Fruit fly (Drosophila melanogaster) whole organism, prepupa: ENCODE measurements around the gene ACXA.

Experiments used
- CG15336 ChIP-seq: fragments of 200-800 bp; sonication (Bioruptor generic); IDR thresholded peaks from 2 replicates; pipeline ENCODE4 v1.3.6; 2022; ENCODE audit warnings: missing biosample characterization, missing genetic modification characterization
- CG16779 ChIP-seq: fragments of 200-800 bp; sonication (Bioruptor generic); optimal IDR thresholded peaks from 3 replicates; lab custom pipeline; 2017; ENCODE audit warnings: missing biosample characterization, mild to moderate bottlenecking, missing genetic modification characterization
- CG6792 ChIP-seq: fragments of 200-800 bp; sonication (Bioruptor generic); optimal IDR thresholded peaks from 3 replicates; lab custom pipeline; 2016; ENCODE audit warnings: missing biosample characterization, missing genetic modification characterization
- CG6854 ChIP-seq: fragments of 200-800 bp; sonication (Bioruptor generic); optimal IDR thresholded peaks from 2 replicates; lab custom pipeline; 2017; ENCODE audit warnings: missing biosample characterization, mild to moderate bottlenecking, missing genetic modification characterization
- CG8632 ChIP-seq: fragments of 200-800 bp; sonication (Bioruptor generic); optimal IDR thresholded peaks from 3 replicates; lab custom pipeline; 2016; ENCODE audit warnings: missing biosample characterization, missing genetic modification characterization
- dac ChIP-seq: fragments of 200-800 bp; sonication (Bioruptor generic); optimal IDR thresholded peaks from 2 replicates; lab custom pipeline; 2017; ENCODE audit warnings: missing biosample characterization, mild to moderate bottlenecking, missing genetic modification characterization
- dsx ChIP-seq: fragments of 200-800 bp; optimal IDR thresholded peaks from 3 replicates; lab custom pipeline; 2019; ENCODE audit warnings: missing biosample characterization, mild to moderate bottlenecking, missing genetic modification characterization, moderate library complexity; ENCODE audit not compliant: poor library complexity, severe bottlenecking
- eg ChIP-seq: fragments of 200-800 bp; sonication (Bioruptor generic); IDR thresholded peaks from 3 replicates; pipeline ENCODE4 v1.3.6; 2022; ENCODE audit warnings: missing biosample characterization, missing genetic modification characterization
- esn ChIP-seq: fragments of 200-800 bp; sonication (Bioruptor generic); optimal IDR thresholded peaks from 2 replicates; lab custom pipeline; 2016; ENCODE audit warnings: missing biosample characterization, mild to moderate bottlenecking, missing genetic modification characterization, moderate library complexity
- fd59A ChIP-seq: fragments of 200-800 bp; sonication (Bioruptor generic); optimal IDR thresholded peaks from 2 replicates; lab custom pipeline; 2017; ENCODE audit warnings: missing biosample characterization, mild to moderate bottlenecking, missing genetic modification characterization, missing genetic modification reagents
- ss ChIP-seq, 2 experiments: fragments of 200-800 bp; sonication (Bioruptor generic); optimal IDR thresholded peaks; 2 replicates in 1 of 2; 3 replicates in 1 of 2; lab custom pipeline; 2017 to 2018; ENCODE audit warnings: mild to moderate bottlenecking in 2 of 2, missing biosample characterization in 2 of 2, missing genetic modification characterization in 2 of 2, moderate library complexity in 1 of 2

- TF ChIP-seq dac (GFP tag; lab: Kevin White, UChicago) (no peak), CG6792 (GFP tag; lab: Kevin White, UChicago) (no peak), esn (GFP tag; lab: Kevin White, UChicago) (no peak), dsx (GFP tag; lab: Kevin White, UChicago) (no peak), CG15336 (GFP tag; lab: Robert Waterston, UW) (no peak), CG16779 (tag; lab: Kevin White, UChicago) (no peak), ss (GFP tag; optimal IDR thresholded peaks at IDR 0.05; lab: Kevin White, UChicago) (no peak), fd59A (no peak), CG6854 (no peak), CG8632 (GFP tag; lab: Kevin White, UChicago) (no peak), eg (GFP tag; lab: Robert Waterston, UW) (no peak)
Measured at dm6 chr2L:12966290-12966689, 45.4 kb downstream of the ACXA start, which contains the start of gene CG16800.
